Fruit fly (Drosophila melanogaster) whole organism, embryonic: ENCODE results near the gene msn.
A peak's percentile ranks its signal among the peaks of the same experiment; 100 is the strongest.

Experiments
- Adf1 ChIP-seq: fragments of 200-800 bp; sonication (Bioruptor generic); IDR thresholded peaks from 2 replicates; pipeline ENCODE4 v1.3.6; 2022; ENCODE audit warnings: missing biosample characterization, missing genetic modification characterization
- Atf6 ChIP-seq: fragments of 200-800 bp; sonication (Bioruptor generic); IDR thresholded peaks from 2 replicates; pipeline ENCODE4 v1.3.6; 2022; ENCODE audit warnings: missing biosample characterization, missing genetic modification characterization
- B-H2 ChIP-seq: fragments of 200-800 bp; sonication (Bioruptor generic); optimal IDR thresholded peaks from 2 replicates; lab custom pipeline; 2018; ENCODE audit warnings: missing biosample characterization, mild to moderate bottlenecking, missing genetic modification characterization
- Bteb2 ChIP-seq: fragments of 200-800 bp; sonication (Bioruptor generic); optimal IDR thresholded peaks from 2 replicates; lab custom pipeline; 2016; ENCODE audit warnings: missing biosample characterization, missing genetic modification characterization
- CG10431 ChIP-seq: fragments of 200-800 bp; sonication (Bioruptor generic); optimal IDR thresholded peaks from 3 replicates; lab custom pipeline; 2018; ENCODE audit warnings: missing biosample characterization, mild to moderate bottlenecking, missing genetic modification characterization
- CG11723 ChIP-seq: fragments of 200-800 bp; sonication (Bioruptor generic); optimal IDR thresholded peaks from 2 replicates; lab custom pipeline; 2017; ENCODE audit warnings: missing biosample characterization, mild to moderate bottlenecking, missing genetic modification characterization
- CG12236 ChIP-seq: fragments of 200-800 bp; sonication (Bioruptor generic); optimal IDR thresholded peaks from 2 replicates; lab custom pipeline; 2016; ENCODE audit warnings: missing biosample characterization, missing genetic modification characterization
- CG13424 ChIP-seq: fragments of 200-800 bp; sonication (Bioruptor generic); optimal IDR thresholded peaks from 2 replicates; lab custom pipeline; 2019; ENCODE audit warnings: missing biosample characterization, mild to moderate bottlenecking, missing genetic modification characterization, moderate library complexity
- CG14860 ChIP-seq: fragments of 200-800 bp; sonication (Bioruptor generic); IDR thresholded peaks from 3 replicates; pipeline ENCODE4 v1.3.6; 2022; ENCODE audit warnings: missing biosample characterization, missing genetic modification characterization; ENCODE audit not compliant: partially characterized antibody
- CG15601 ChIP-seq: fragments of 200-800 bp; sonication (Bioruptor generic); optimal IDR thresholded peaks from 3 replicates; lab custom pipeline; 2019; ENCODE audit warnings: missing biosample characterization, mild to moderate bottlenecking, missing genetic modification characterization, moderate library complexity
- CG17568 ChIP-seq: fragments of 200-800 bp; sonication (Bioruptor generic); optimal IDR thresholded peaks from 2 replicates; lab custom pipeline; 2018; ENCODE audit warnings: missing biosample characterization, mild to moderate bottlenecking, missing genetic modification characterization, moderate library complexity
- CG43689 ChIP-seq: fragments of 200-800 bp; sonication (Bioruptor generic); IDR thresholded peaks from 2 replicates; pipeline ENCODE4 v1.3.6; 2022; ENCODE audit warnings: missing biosample characterization, missing genetic modification characterization
- CG8478 ChIP-seq: fragments of >200 bp; optimal IDR thresholded peaks from 2 replicates; lab custom pipeline; 2018
- CG8944 ChIP-seq: fragments of 200-800 bp; sonication (Bioruptor generic); optimal IDR thresholded peaks from 3 replicates; lab custom pipeline; 2016; ENCODE audit warnings: missing biosample characterization, missing genetic modification characterization
- Chrac-16 ChIP-seq: fragments of 200-800 bp; sonication (Bioruptor generic); optimal IDR thresholded peaks from 3 replicates; lab custom pipeline; 2016; ENCODE audit warnings: missing biosample characterization, missing genetic modification characterization
- Dll ChIP-seq: fragments of 200-800 bp; sonication (Bioruptor generic); IDR thresholded peaks from 4 replicates; pipeline ENCODE4 v1.3.6; 2022; ENCODE audit warnings: missing biosample characterization, missing genetic modification characterization; ENCODE audit not compliant: partially characterized antibody
- Gsc ChIP-seq: fragments of 200-800 bp; sonication (Bioruptor generic); IDR thresholded peaks from 2 replicates; pipeline ENCODE4 v1.3.6; 2022; ENCODE audit warnings: missing biosample characterization, missing genetic modification characterization
- HLH3B ChIP-seq: fragments of 200-800 bp; sonication (Bioruptor generic); IDR thresholded peaks from 2 replicates; pipeline ENCODE4 v1.3.6; 2022; ENCODE audit warnings: missing biosample characterization, missing genetic modification characterization
- HLHmδ ChIP-seq: fragments of 200-800 bp; sonication (Bioruptor generic); optimal IDR thresholded peaks from 2 replicates; lab custom pipeline; 2018; ENCODE audit warnings: missing biosample characterization, mild to moderate bottlenecking, missing genetic modification characterization, moderate library complexity
- Hand ChIP-seq: fragments of 200-800 bp; sonication (Bioruptor generic); optimal IDR thresholded peaks from 2 replicates; lab custom pipeline; 2017; ENCODE audit warnings: mild to moderate bottlenecking, missing biosample characterization, missing genetic modification reagents, missing genetic modification characterization
- Hr39 ChIP-seq: fragments of >200 bp; optimal IDR thresholded peaks from 2 replicates; lab custom pipeline; 2017
- Lim3 ChIP-seq: fragments of 200-800 bp; sonication (Bioruptor generic); IDR thresholded peaks from 2 replicates; pipeline ENCODE4 v1.3.6; 2022; ENCODE audit warnings: missing biosample characterization, missing genetic modification characterization
- Lpt ChIP-seq: fragments of >200 bp; optimal IDR thresholded peaks from 2 replicates; lab custom pipeline; 2018; ENCODE audit warnings: missing biosample characterization, missing genetic modification characterization
- Mrtf ChIP-seq: fragments of 200-800 bp; sonication (Bioruptor generic); IDR thresholded peaks from 3 replicates; pipeline ENCODE4 v1.3.6; 2022; ENCODE audit warnings: missing biosample characterization, missing genetic modification characterization
- Neu2 ChIP-seq: fragments of 200-800 bp; sonication (Bioruptor generic); optimal IDR thresholded peaks from 3 replicates; lab custom pipeline; 2016; ENCODE audit warnings: missing biosample characterization, missing genetic modification characterization, borderline replicate concordance
- Poxn ChIP-seq: fragments of 200-800 bp; sonication (Bioruptor generic); IDR thresholded peaks from 2 replicates; pipeline ENCODE4 v1.3.6; 2022; ENCODE audit warnings: missing biosample characterization, missing genetic modification characterization
- Rx ChIP-seq: fragments of 200-800 bp; sonication (Bioruptor generic); IDR thresholded peaks from 2 replicates; pipeline ENCODE4 v1.3.6; 2022; ENCODE audit warnings: missing biosample characterization, missing genetic modification characterization
- Sin3A ChIP-seq: fragments of >200 bp; optimal IDR thresholded peaks from 2 replicates; lab custom pipeline; 2018
- Stat92E ChIP-seq, 3 experiments: fragments of >200 bp in 2 of 3; fragments of 200-800 bp in 1 of 3; sonication (Bioruptor generic) in 1 of 3; optimal IDR thresholded peaks; 2 replicates each; lab custom pipeline; 2017 to 2019; ENCODE audit warnings: missing biosample characterization in 3 of 3, missing genetic modification characterization in 3 of 3, mild to moderate bottlenecking in 1 of 3, moderate library complexity in 1 of 3
- TFAM ChIP-seq: fragments of 200-800 bp; sonication (Bioruptor generic); optimal IDR thresholded peaks from 2 replicates; lab custom pipeline; 2017; ENCODE audit warnings: missing biosample characterization, missing genetic modification characterization, inconsistent platforms
- ac ChIP-seq: fragments of 200-800 bp; sonication (Bioruptor generic); optimal IDR thresholded peaks from 3 replicates; lab custom pipeline; 2017; ENCODE audit warnings: missing biosample characterization, mild to moderate bottlenecking, missing genetic modification characterization
- amos ChIP-seq: fragments of 200-800 bp; sonication (Bioruptor generic); IDR thresholded peaks from 2 replicates; pipeline ENCODE4 v1.3.6; 2022; ENCODE audit warnings: missing biosample characterization, missing genetic modification characterization; ENCODE audit not compliant: partially characterized antibody
- bowl ChIP-seq: fragments of 200-800 bp; sonication (Bioruptor generic); IDR thresholded peaks from 2 replicates; pipeline ENCODE4 v1.3.6; 2022; ENCODE audit warnings: missing biosample characterization, missing genetic modification characterization
- cad ChIP-seq: fragments of >200 bp; optimal IDR thresholded peaks from 2 replicates; lab custom pipeline; 2017; ENCODE audit warnings: missing biosample characterization, missing genetic modification characterization
- cato ChIP-seq: fragments of 200-800 bp; sonication (Bioruptor generic); optimal IDR thresholded peaks from 2 replicates; lab custom pipeline; 2016; ENCODE audit warnings: missing biosample characterization, missing genetic modification characterization, borderline replicate concordance
- crp ChIP-seq, 2 experiments: fragments of 200-800 bp; sonication (Bioruptor generic); optimal IDR thresholded peaks; 2 replicates in 1 of 2; 3 replicates in 1 of 2; lab custom pipeline; 2017; ENCODE audit warnings: missing biosample characterization in 2 of 2, missing genetic modification characterization in 2 of 2, mild to moderate bottlenecking in 1 of 2, moderate library complexity in 1 of 2
- cwo ChIP-seq: fragments of 200-800 bp; sonication (Bioruptor generic); optimal IDR thresholded peaks from 3 replicates; lab custom pipeline; 2017; ENCODE audit warnings: missing biosample characterization, missing genetic modification characterization, mild to moderate bottlenecking, moderate library complexity, missing genetic modification reagents
- dan ChIP-seq: fragments of 200-800 bp; sonication (Bioruptor generic); IDR thresholded peaks from 2 replicates; pipeline ENCODE4 v1.3.6; 2022; ENCODE audit warnings: missing biosample characterization, missing genetic modification characterization
- fru ChIP-seq: fragments of >200 bp; optimal IDR thresholded peaks from 2 replicates; lab custom pipeline; 2017
- ftz-f1 ChIP-seq: fragments of 200-800 bp; sonication (Bioruptor generic); optimal IDR thresholded peaks from 2 replicates; lab custom pipeline; 2016; ENCODE audit warnings: missing biosample characterization, missing genetic modification characterization
- gcm ChIP-seq: fragments of 200-800 bp; sonication (Bioruptor generic); optimal IDR thresholded peaks from 2 replicates; lab custom pipeline; 2019; ENCODE audit warnings: missing biosample characterization, mild to moderate bottlenecking, missing genetic modification characterization, moderate library complexity
- lbe ChIP-seq: fragments of 200-800 bp; sonication (Bioruptor generic); optimal IDR thresholded peaks from 2 replicates; lab custom pipeline; 2016; ENCODE audit warnings: missing biosample characterization, mild to moderate bottlenecking, missing genetic modification characterization
- lilli ChIP-seq: fragments of 200-800 bp; sonication (Bioruptor generic); optimal IDR thresholded peaks from 3 replicates; lab custom pipeline; 2016; ENCODE audit warnings: missing biosample characterization, missing genetic modification characterization
- pita ChIP-seq: fragments of 200-800 bp; sonication (Bioruptor generic); optimal IDR thresholded peaks from 2 replicates; lab custom pipeline; 2017; ENCODE audit warnings: missing biosample characterization, mild to moderate bottlenecking, missing genetic modification characterization
- psq ChIP-seq: fragments of 200-800 bp; sonication (Bioruptor generic); optimal IDR thresholded peaks from 2 replicates; lab custom pipeline; 2017; ENCODE audit warnings: missing biosample characterization, missing genetic modification characterization
- repo ChIP-seq: fragments of 200-800 bp; sonication (Bioruptor generic); optimal IDR thresholded peaks from 2 replicates; lab custom pipeline; 2016; ENCODE audit warnings: missing biosample characterization, missing genetic modification characterization
- sd ChIP-seq: fragments of 200-800 bp; sonication (Bioruptor generic); optimal IDR thresholded peaks from 3 replicates; lab custom pipeline; 2018; ENCODE audit warnings: missing biosample characterization, mild to moderate bottlenecking, missing genetic modification characterization, moderate library complexity
- sna ChIP-seq: fragments of 200-800 bp; sonication (Bioruptor generic); IDR thresholded peaks from 2 replicates; pipeline ENCODE4 v1.3.6; 2022; ENCODE audit warnings: missing biosample characterization, missing genetic modification characterization; ENCODE audit not compliant: partially characterized antibody
- sr ChIP-seq: fragments of 200-800 bp; sonication (Bioruptor generic); IDR thresholded peaks from 3 replicates; pipeline ENCODE4 v1.3.6; 2022; ENCODE audit warnings: missing biosample characterization, missing genetic modification characterization
- tgo ChIP-seq: fragments of 200-800 bp; sonication (Bioruptor generic); IDR thresholded peaks from 3 replicates; pipeline ENCODE4 v1.3.6; 2022; ENCODE audit warnings: missing biosample characterization, missing genetic modification characterization
- toy ChIP-seq: fragments of 200-800 bp; sonication (Bioruptor generic); IDR thresholded peaks from 2 replicates; pipeline ENCODE4 v1.3.6; 2022; ENCODE audit warnings: missing biosample characterization, missing genetic modification characterization
- twi ChIP-seq: fragments of 200-800 bp; optimal IDR thresholded peaks from 2 replicates; lab custom pipeline; 2019; ENCODE audit warnings: missing biosample characterization, mild to moderate bottlenecking, missing genetic modification characterization, moderate library complexity
- zen ChIP-seq: fragments of 200-800 bp; sonication (Bioruptor generic); optimal IDR thresholded peaks from 3 replicates; lab custom pipeline; 2018; ENCODE audit warnings: missing biosample characterization, mild to moderate bottlenecking, missing genetic modification characterization, moderate library complexity

Gene msn

DNA sequence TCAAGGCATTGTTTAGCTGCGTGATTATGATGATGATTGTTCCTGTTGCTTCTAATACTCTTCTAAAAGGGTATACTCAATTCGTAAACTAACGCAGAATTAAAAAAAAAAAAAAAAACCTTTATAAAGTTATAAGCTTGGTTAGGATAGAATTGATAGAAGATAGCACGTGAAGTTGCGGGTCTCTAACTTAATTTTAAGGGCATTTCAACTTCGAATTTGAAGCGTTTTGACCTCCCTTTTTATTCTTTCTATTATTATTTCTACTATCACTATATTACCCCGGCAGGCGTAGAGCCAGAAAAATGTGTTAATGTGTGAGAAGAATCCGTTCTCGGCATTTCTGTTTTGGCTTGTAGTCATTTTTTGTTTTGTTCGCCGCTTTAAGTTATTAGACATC is 7.6 kb downstream of the msn start (continued):
- no peak for TF ChIP-seq Sin3A (lab: Kevin White, UChicago)
- TF ChIP-seq tgo (GFP tag; lab: Robert Waterston, UW): peak; percentile 53
- no peak for TF ChIP-seq HLHmδ
- peak; percentile 73 for TF ChIP-seq HLH3B (GFP tag; lab: Robert Waterston, UW)
- TF ChIP-seq dan (GFP tag; lab: Robert Waterston, UW): no peak
- no peak for TF ChIP-seq psq (GFP tag; lab: Kevin White, UChicago)
- TF ChIP-seq Stat92E (GFP tag; optimal IDR thresholded peaks at IDR 0.05; lab: Kevin White, UChicago): no peak
- TF ChIP-seq Chrac-16 (GFP tag; lab: Kevin White, UChicago): peak; percentile 56
- TF ChIP-seq CG43689 (GFP tag; lab: Robert Waterston, UW): no peak
- no peak for TF ChIP-seq CG12236 (GFP tag; lab: Kevin White, UChicago)
- TF ChIP-seq toy (GFP tag; lab: Robert Waterston, UW): no peak
- TF ChIP-seq Neu2 (GFP tag; lab: Kevin White, UChicago): no peak
- TF ChIP-seq sr: no peak
- no peak for TF ChIP-seq cad
- no peak for TF ChIP-seq Adf1 (GFP tag; lab: Robert Waterston, UW)
- TF ChIP-seq CG10431 (GFP tag; lab: Kevin White, UChicago): peak; percentile 56
- TF ChIP-seq bowl: no peak
- peak; percentile 68 for TF ChIP-seq lilli (GFP tag; lab: Kevin White, UChicago)
- no peak for TF ChIP-seq lbe
- peak; percentile 44 for TF ChIP-seq zen
- TF ChIP-seq TFAM (GFP tag; lab: Kevin White, UChicago): no peak
- TF ChIP-seq Bteb2: peak; percentile 58
- TF ChIP-seq CG8944 (GFP tag; lab: Kevin White, UChicago): peak; percentile 48
- TF ChIP-seq cwo (GFP tag; lab: Kevin White, UChicago): peak; percentile 25
- no peak for TF ChIP-seq cato
- TF ChIP-seq pita (GFP tag; lab: Kevin White, UChicago): no peak
- TF ChIP-seq Lim3 (GFP tag; lab: Robert Waterston, UW): no peak
- no peak for TF ChIP-seq CG8478 (lab: Kevin White, UChicago)
- TF ChIP-seq CG14860 (GFP tag; lab: Robert Waterston, UW): no peak
- TF ChIP-seq sna (GFP tag; lab: Robert Waterston, UW): no peak
- peak; percentile 46 for TF ChIP-seq twi (tag; lab: Kevin White, UChicago)
- no peak for TF ChIP-seq Rx (GFP tag; lab: Robert Waterston, UW)
- TF ChIP-seq repo: peak; percentile 28
- TF ChIP-seq Mrtf (GFP tag; lab: Robert Waterston, UW): no peak
- TF ChIP-seq fru: no peak
- TF ChIP-seq Gsc (GFP tag; lab: Robert Waterston, UW): no peak
- TF ChIP-seq B-H2 (GFP tag; lab: Kevin White, UChicago): no peak
- no peak for TF ChIP-seq crp (GFP tag; optimal IDR thresholded peaks at IDR 0.05; lab: Kevin White, UChicago)
- TF ChIP-seq Dll (GFP tag; lab: Robert Waterston, UW): no peak
- no peak for TF ChIP-seq Hr39 (lab: Kevin White, UChicago)
- TF ChIP-seq CG17568 (GFP tag; lab: Kevin White, UChicago): peak; percentile 49
- TF ChIP-seq amos (GFP tag; lab: Robert Waterston, UW): no peak
- no peak for TF ChIP-seq Hand (GFP tag; lab: Kevin White, UChicago)
- TF ChIP-seq gcm (GFP tag; lab: Kevin White, UChicago): peak; percentile 18
- TF ChIP-seq Atf6 (GFP tag; lab: Robert Waterston, UW): peak; percentile 45
- TF ChIP-seq CG13424 (tag; lab: Kevin White, UChicago): peak; percentile 77
- TF ChIP-seq Poxn (GFP tag; lab: Robert Waterston, UW): no peak
- peak; percentile 48 for TF ChIP-seq sd (tag; lab: Kevin White, UChicago)
- TF ChIP-seq ac (GFP tag; lab: Kevin White, UChicago): no peak
- peak; percentile 80 for TF ChIP-seq CG15601 (tag; lab: Kevin White, UChicago)
- peak; percentile 26 for TF ChIP-seq CG11723
- TF ChIP-seq ftz-f1 (GFP tag; lab: Kevin White, UChicago): no peak
- TF ChIP-seq Lpt (GFP tag; lab: Kevin White, UChicago): no peak
